Fruit fly (Drosophila melanogaster): ENCODE data around the gene wupA.

The wupA gene

DNA sequence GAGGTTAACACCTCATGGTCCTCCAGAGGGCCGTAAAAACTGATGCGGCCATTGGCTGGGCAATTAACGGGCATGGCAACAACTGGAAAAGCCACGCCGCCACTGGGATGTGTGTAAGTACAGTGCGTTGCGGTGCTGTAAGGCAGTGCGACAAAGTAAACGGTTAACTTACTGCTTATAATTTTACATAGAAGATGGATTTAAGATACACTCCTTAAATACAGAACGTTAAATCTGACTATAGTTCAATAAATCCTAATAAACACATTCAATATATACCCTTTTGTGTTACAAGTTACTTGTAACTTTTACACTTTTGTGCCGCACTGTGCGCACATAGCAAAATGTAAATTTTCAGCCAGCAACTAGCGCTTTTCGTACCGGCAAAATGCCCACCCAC, 36.3 kb upstream of the wupA start:
- TF ChIP-seq CG12071 (GFP tag; optimal IDR thresholded peaks at IDR 0.05) (no peak), lab (GFP tag; optimal IDR thresholded peaks at IDR 0.05) (peak; percentile 56), grau (tag; optimal IDR thresholded peaks at IDR 0.05) (peak; percentile 15), al (GFP tag; IDR thresholded peaks at IDR 0.05) (peak; percentile 11; the same call in 1 of the 2 replicates), caup (GFP tag; optimal IDR thresholded peaks at IDR 0.05; ENCODE audit: severe bottlenecking) (peak; percentile 22), CoRest (tag; optimal IDR thresholded peaks at IDR 0.05) (peak; percentile 2), Fer1 (GFP tag; optimal IDR thresholded peaks at IDR 0.05) (peak; percentile 57), Hmr (GFP tag; optimal IDR thresholded peaks at IDR 0.05) (peak; percentile 4), gsb (GFP tag; IDR thresholded peaks at IDR 0.05) (0 out of 2 replicates have a peak, but pooled peaks have one; percentile 23), row (GFP tag; IDR thresholded peaks at IDR 0.05) (peak; percentile 57; the same call in 2 of the 3 replicates), prd (optimal IDR thresholded peaks at IDR 0.05) (no peak), prd (GFP tag; IDR thresholded peaks at IDR 0.05) (0 out of 3 replicates have a peak, but pooled peaks have one; percentile 17), hkb (optimal IDR thresholded peaks at IDR 0.05) (no peak), hkb (GFP tag; IDR thresholded peaks at IDR 0.05) (0 out of 2 replicates have a peak, but pooled peaks have one; percentile 13), slbo (GFP tag; IDR thresholded peaks at IDR 0.05) (peak; percentile 9; the same call in 1 of the 2 replicates), Rfx (GFP tag; IDR thresholded peaks at IDR 0.05) (0 out of 2 replicates have a peak, but pooled peaks have one; percentile 27), CG11504 (tag; optimal IDR thresholded peaks at IDR 0.05) (peak; percentile 28), sob (GFP tag; IDR thresholded peaks at IDR 0.05) (0 out of 2 replicates have a peak, but pooled peaks have one; percentile 18), CG32532 (GFP tag; IDR thresholded peaks at IDR 0.05) (peak; percentile 31; the same call in 1 of the 2 replicates), MBD-R2 (GFP tag; IDR thresholded peaks at IDR 0.05) (0 out of 2 replicates have a peak, but pooled peaks have one; percentile 9), CG14667 (GFP tag; IDR thresholded peaks at IDR 0.05) (0 out of 2 replicates have a peak, but pooled peaks have one; percentile 17), CG15269 (tag; optimal IDR thresholded peaks at IDR 0.05) (peak; percentile 41), dmrt99B (tag; optimal IDR thresholded peaks at IDR 0.05) (peak; percentile 21), H15 (GFP tag; IDR thresholded peaks at IDR 0.05) (no peak), trem (tag; optimal IDR thresholded peaks at IDR 0.05) (no peak), CG7839 (tag; optimal IDR thresholded peaks at IDR 0.05) (peak; percentile 20), en (GFP tag; optimal IDR thresholded peaks at IDR 0.05) (no peak), sisA (GFP tag; IDR thresholded peaks at IDR 0.05) (peak; percentile 10; the same call in 1 of the 2 replicates), NC2α (GFP tag; optimal IDR thresholded peaks at IDR 0.05) (no peak), E2f1 (GFP tag; IDR thresholded peaks at IDR 0.05) (peak; percentile 23; the same call in 1 of the 2 replicates), CG18599 (GFP tag; optimal IDR thresholded peaks at IDR 0.05) (peak; percentile 45), ssp (GFP tag; IDR thresholded peaks at IDR 0.05) (no peak), gsb-n (tag; optimal IDR thresholded peaks at IDR 0.05) (no peak), CG2678 (tag; optimal IDR thresholded peaks at IDR 0.05) (peak; percentile 47), Ptx1 (GFP tag; IDR thresholded peaks at IDR 0.05) (peak; percentile 41; the same call in 1 of the 2 replicates), Med (GFP tag) (peak; percentile 65), Atf6 (GFP tag; IDR thresholded peaks at IDR 0.05) (peak; percentile 23; the same call in 1 of the 2 replicates), HHEX (GFP tag; optimal IDR thresholded peaks at IDR 0.05) (peak; percentile 28), CG3281 (GFP tag; optimal IDR thresholded peaks at IDR 0.05) (peak; percentile 28), Poxn (GFP tag; IDR thresholded peaks at IDR 0.05) (no peak), CG4424 (GFP tag; optimal IDR thresholded peaks at IDR 0.05) (no peak), Ada2b (GFP tag; IDR thresholded peaks at IDR 0.05) (peak; percentile 33; the same call in 1 of the 2 replicates), dysf (GFP tag; IDR thresholded peaks at IDR 0.05) (peak; percentile 59; the same call in 2 of the 3 replicates), CG9215 (GFP tag; IDR thresholded peaks at IDR 0.05) (peak; percentile 29; the same call in 1 of the 2 replicates), lmd (GFP tag; IDR thresholded peaks at IDR 0.05) (no peak), CG9932 (GFP tag; IDR thresholded peaks at IDR 0.05) (0 out of 2 replicates have a peak, but pooled peaks have one; percentile 20), CG13424 (tag; optimal IDR thresholded peaks at IDR 0.05) (peak; percentile 35), CG11695 (GFP tag; IDR thresholded peaks at IDR 0.05) (peak; percentile 56; the same call in 1 of the 3 replicates), Optix (GFP tag; IDR thresholded peaks at IDR 0.05) (no peak), BtbVII (GFP tag; optimal IDR thresholded peaks at IDR 0.05) (peak; percentile 12)
